Worm (Caenorhabditis elegans) whole organism, young adult: Measurements from ENCODE around the gene clec-78.

Source experiments
- C06A6.2 ChIP-seq: fragments of 200-800 bp; sonication (Bioruptor generic); conservative IDR thresholded peaks from 2 replicates; pipeline ENCODE4 v1.3.6; 2022; ENCODE audit warnings: missing genetic modification characterization, missing compliant biosample characterization
- C17E4.6 ChIP-seq: fragments of 200-800 bp; sonication (Bioruptor generic); IDR thresholded peaks from 2 replicates; pipeline ENCODE4 v1.3.6; 2022; ENCODE audit warnings: missing genetic modification reagents, missing genetic modification characterization, missing compliant biosample characterization
- D2030.7 ChIP-seq: fragments of 200-800 bp; sonication (Bioruptor generic); IDR thresholded peaks from 2 replicates; pipeline ENCODE4 v1.3.6; 2022; ENCODE audit warnings: missing genetic modification reagents, missing genetic modification characterization, missing compliant biosample characterization
- F33H1.4 ChIP-seq: fragments of 200-800 bp; sonication (Bioruptor generic); IDR thresholded peaks from 2 replicates; pipeline ENCODE4 v1.3.6; 2022; ENCODE audit warnings: missing genetic modification reagents, missing genetic modification characterization, missing compliant biosample characterization
- F49E8.2 ChIP-seq: sonication (generic microtip); optimal IDR thresholded peaks from 3 replicates; lab custom pipeline; 2017; ENCODE audit warnings: missing genetic modification characterization, mild to moderate bottlenecking, missing compliant biosample characterization, antibody characterized with exemption, moderate library complexity; ENCODE audit not compliant: insufficient read depth
- K12H6.12 ChIP-seq: fragments of 200-800 bp; sonication (Bioruptor generic); optimal IDR thresholded peaks from 2 replicates; lab custom pipeline; 2018; ENCODE audit warnings: mild to moderate bottlenecking, missing genetic modification characterization, missing compliant biosample characterization
- T07F8.4 ChIP-seq: sonication (generic microtip); optimal IDR thresholded peaks from 2 replicates; lab custom pipeline; 2016; ENCODE audit warnings: mild to moderate bottlenecking, missing genetic modification characterization, moderate library complexity, missing compliant biosample characterization
- T26A5.8 ChIP-seq: sonication (generic microtip); optimal IDR thresholded peaks from 2 replicates; lab custom pipeline; 2016; ENCODE audit warnings: missing genetic modification characterization, missing compliant biosample characterization
- Y79H2A.3 ChIP-seq: fragments of 200-800 bp; sonication (Bioruptor generic); conservative IDR thresholded peaks from 2 replicates; pipeline ENCODE4 v1.3.6; 2022; ENCODE audit warnings: missing genetic modification reagents, missing genetic modification characterization, missing compliant biosample characterization
- atf-7 ChIP-seq: sonication (generic microtip); optimal IDR thresholded peaks from 2 replicates; lab custom pipeline; 2017; ENCODE audit warnings: mild to moderate bottlenecking, missing genetic modification characterization, missing compliant biosample characterization
- attf-6 ChIP-seq: fragments of 200-800 bp; sonication (Bioruptor generic); IDR thresholded peaks from 2 replicates; pipeline ENCODE4 v1.3.6; 2022; ENCODE audit warnings: missing genetic modification reagents, missing genetic modification characterization, missing compliant biosample characterization
- ccch-3 ChIP-seq: fragments of 200-800 bp; sonication (Bioruptor generic); optimal IDR thresholded peaks from 2 replicates; lab custom pipeline; 2018; ENCODE audit warnings: mild to moderate bottlenecking, missing genetic modification characterization, missing compliant biosample characterization
- ceh-100 ChIP-seq: fragments of 200-800 bp; sonication (Bioruptor generic); IDR thresholded peaks from 2 replicates; pipeline ENCODE4 v1.3.6; 2022; ENCODE audit warnings: missing genetic modification reagents, missing genetic modification characterization, missing compliant biosample characterization
- ceh-58 ChIP-seq: fragments of 200-800 bp; sonication (Bioruptor generic); IDR thresholded peaks from 2 replicates; pipeline ENCODE4 v1.3.6; 2022; ENCODE audit warnings: missing genetic modification characterization, missing compliant biosample characterization
- die-1 ChIP-seq: sonication (generic microtip); optimal IDR thresholded peaks from 2 replicates; lab custom pipeline; 2016; ENCODE audit warnings: missing genotype, mild to moderate bottlenecking, missing genetic modification characterization, missing compliant biosample characterization
- dpff-1 ChIP-seq: sonication (generic microtip); optimal IDR thresholded peaks from 2 replicates; lab custom pipeline; 2017; ENCODE audit warnings: mild to moderate bottlenecking, missing genetic modification characterization, missing compliant biosample characterization
- egl-18 ChIP-seq: fragments of 200-800 bp; sonication (Bioruptor generic); IDR thresholded peaks from 2 replicates; pipeline ENCODE4 v1.3.6; 2022; ENCODE audit warnings: missing genetic modification reagents, missing genetic modification characterization, missing compliant biosample characterization
- ekl-4 ChIP-seq: fragments of 200-800 bp; sonication (Bioruptor generic); IDR thresholded peaks from 2 replicates; pipeline ENCODE4 v1.3.6; 2022; ENCODE audit warnings: missing genetic modification reagents, missing genetic modification characterization, missing compliant biosample characterization
- hlh-26 ChIP-seq: fragments of 200-800 bp; sonication (Bioruptor generic); conservative IDR thresholded peaks from 2 replicates; pipeline ENCODE4 v1.3.6; 2022; ENCODE audit warnings: missing genetic modification reagents, missing genetic modification characterization, missing compliant biosample characterization
- hrde-1 ChIP-seq: sonication (generic microtip); optimal IDR thresholded peaks from 2 replicates; lab custom pipeline; 2016; ENCODE audit warnings: missing genetic modification characterization, mild to moderate bottlenecking, missing compliant biosample characterization, moderate library complexity, missing genotype, missing genetic modification reagents, borderline replicate concordance
- hsf-1 ChIP-seq: fragments of 200-800 bp; sonication (Bioruptor generic); IDR thresholded peaks from 2 replicates; pipeline ENCODE4 v1.3.6; 2022; ENCODE audit warnings: missing genetic modification reagents, missing genetic modification characterization, missing compliant biosample characterization
- lin-40 ChIP-seq: sonication (generic microtip); optimal IDR thresholded peaks from 2 replicates; lab custom pipeline; 2016; ENCODE audit warnings: missing genetic modification characterization, mild to moderate bottlenecking, missing compliant biosample characterization, missing genotype, missing genetic modification reagents
- lin-54 ChIP-seq: fragments of 200-800 bp; sonication (Bioruptor generic); optimal IDR thresholded peaks from 2 replicates; lab custom pipeline; 2018; ENCODE audit warnings: mild to moderate bottlenecking, missing genetic modification characterization, missing compliant biosample characterization
- lsl-1 ChIP-seq: fragments of 200-800 bp; sonication (Bioruptor generic); optimal IDR thresholded peaks from 2 replicates; lab custom pipeline; 2018; ENCODE audit warnings: mild to moderate bottlenecking, missing genetic modification characterization, moderate library complexity, missing compliant biosample characterization
- madf-10 ChIP-seq: sonication (generic microtip); optimal IDR thresholded peaks from 2 replicates; lab custom pipeline; 2016; ENCODE audit warnings: mild to moderate bottlenecking, missing genetic modification characterization, missing compliant biosample characterization
- madf-6 ChIP-seq: fragments of 200-800 bp; sonication (Bioruptor generic); IDR thresholded peaks from 2 replicates; pipeline ENCODE4 v1.3.6; 2022; ENCODE audit warnings: missing genetic modification reagents, missing genetic modification characterization, missing compliant biosample characterization
- madf-8 ChIP-seq: fragments of 200-800 bp; sonication (Bioruptor generic); conservative IDR thresholded peaks from 2 replicates; pipeline ENCODE4 v1.3.6; 2022; ENCODE audit warnings: missing genetic modification reagents, missing genetic modification characterization, missing compliant biosample characterization
- nfyb-1 ChIP-seq: fragments of 200-800 bp; sonication (Bioruptor generic); IDR thresholded peaks from 2 replicates; pipeline ENCODE4 v1.3.6; 2022; ENCODE audit warnings: missing genetic modification reagents, missing genetic modification characterization, missing compliant biosample characterization
- nhr-27 ChIP-seq: fragments of 200-800 bp; sonication (Bioruptor generic); optimal IDR thresholded peaks from 2 replicates; lab custom pipeline; 2018; ENCODE audit warnings: mild to moderate bottlenecking, missing genetic modification characterization, moderate library complexity, missing compliant biosample characterization
- nhr-80 ChIP-seq: sonication (generic microtip); optimal IDR thresholded peaks from 2 replicates; lab custom pipeline; 2016; ENCODE audit warnings: missing genetic modification characterization, missing compliant biosample characterization
- nhr-90 ChIP-seq: sonication (generic microtip); optimal IDR thresholded peaks from 2 replicates; lab custom pipeline; 2016; ENCODE audit warnings: missing genotype, mild to moderate bottlenecking, missing genetic modification characterization, missing compliant biosample characterization
- pbrm-1 ChIP-seq: fragments of 200-800 bp; sonication (Bioruptor generic); IDR thresholded peaks from 2 replicates; pipeline ENCODE4 v1.3.6; 2022; ENCODE audit warnings: missing genetic modification reagents, missing genetic modification characterization, missing compliant biosample characterization
- rcor-1 ChIP-seq: fragments of 200-800 bp; sonication (Bioruptor generic); IDR thresholded peaks from 2 replicates; pipeline ENCODE4 v1.3.6; 2022; ENCODE audit warnings: missing genetic modification reagents, missing genetic modification characterization, missing compliant biosample characterization
- repo-1 ChIP-seq: sonication (generic microtip); optimal IDR thresholded peaks from 2 replicates; lab custom pipeline; 2017; ENCODE audit warnings: mild to moderate bottlenecking, missing genetic modification characterization, missing compliant biosample characterization
- rpc-1 ChIP-seq, 2 experiments: fragments of 150-350 bp in 1 of 2; sonication (generic microtip) in 1 of 2; optimal IDR thresholded peaks; 2 replicates each; lab custom pipeline; 2014 to 2018; ENCODE audit warnings: missing biosample characterization in 1 of 2, missing genetic modification characterization in 1 of 2, missing genetic modification reagents in 1 of 2, missing genotype in 1 of 2
- snpc-1.1 ChIP-seq: sonication (generic microtip); optimal IDR thresholded peaks from 2 replicates; lab custom pipeline; 2017; ENCODE audit warnings: missing genetic modification characterization, mild to moderate bottlenecking, missing compliant biosample characterization, antibody characterized with exemption, moderate library complexity, missing genotype, missing genetic modification reagents; ENCODE audit not compliant: insufficient read depth
- snpc-1.3 ChIP-seq: sonication (generic microtip); optimal IDR thresholded peaks from 2 replicates; lab custom pipeline; 2017; ENCODE audit warnings: missing genetic modification characterization, mild to moderate bottlenecking, missing compliant biosample characterization, antibody characterized with exemption, moderate library complexity, missing genotype, missing genetic modification reagents; ENCODE audit not compliant: insufficient read depth
- snpc-4 ChIP-seq, 5 experiments: fragments of 150-350 bp in 1 of 5; sonication (generic microtip) in 4 of 5; optimal IDR thresholded peaks; 2 replicates each; lab custom pipeline; 2014 to 2018; ENCODE audit warnings: missing genetic modification characterization in 5 of 5, missing biosample characterization in 3 of 5, antibody characterized with exemption in 2 of 5, mild to moderate bottlenecking in 2 of 5, missing compliant biosample characterization in 2 of 5, missing genotype in 2 of 5, moderate library complexity in 2 of 5, missing genetic modification reagents in 1 of 5
- somi-1 ChIP-seq: fragments of 200-800 bp; sonication (Bioruptor generic); optimal IDR thresholded peaks from 2 replicates; lab custom pipeline; 2018; ENCODE audit warnings: mild to moderate bottlenecking, missing genetic modification characterization, missing compliant biosample characterization
- tbp1 ChIP-seq: fragments of 200-800 bp; sonication (Bioruptor generic); optimal IDR thresholded peaks from 2 replicates; lab custom pipeline; 2018; ENCODE audit warnings: mild to moderate bottlenecking, missing genetic modification characterization, missing compliant biosample characterization
- ztf-18 ChIP-seq: sonication (generic microtip); optimal IDR thresholded peaks from 2 replicates; lab custom pipeline; 2016; ENCODE audit warnings: missing genotype, mild to moderate bottlenecking, missing genetic modification characterization, missing compliant biosample characterization
- ztf-25 ChIP-seq: fragments of 200-800 bp; sonication (Bioruptor generic); IDR thresholded peaks from 2 replicates; pipeline ENCODE4 v1.3.6; 2022; ENCODE audit warnings: missing genetic modification reagents, missing genetic modification characterization, missing compliant biosample characterization
- ztf-28 ChIP-seq: fragments of 200-800 bp; sonication (Bioruptor generic); IDR thresholded peaks from 2 replicates; pipeline ENCODE4 v1.3.6; 2022; ENCODE audit warnings: missing genetic modification reagents, missing genetic modification characterization, missing compliant biosample characterization
- ztf-3 ChIP-seq: fragments of 200-800 bp; sonication (Bioruptor generic); optimal IDR thresholded peaks from 2 replicates; lab custom pipeline; 2018; ENCODE audit warnings: mild to moderate bottlenecking, missing genetic modification characterization, missing compliant biosample characterization

The clec-78 gene

ce11 chrIV:4042274-4042673 is 53.4 kb downstream of the clec-78 start, which contains the start of gene cdc-73 (continued):
- TF ChIP-seq rpc-1 (optimal IDR thresholded peaks at IDR 0.05; lab: Kevin White, UChicago) (no peak), rpc-1 (tag; optimal IDR thresholded peaks at IDR 0.05; lab: Kevin White, UChicago) (no peak), ztf-25 (GFP tag; lab: Robert Waterston, UW) (no peak), hlh-26 (GFP tag; lab: Robert Waterston, UW) (no peak), ztf-28 (GFP tag; lab: Robert Waterston, UW) (peak; percentile 70; the same call in 1 of the 2 replicates), C06A6.2 (GFP tag; lab: Robert Waterston, UW) (no peak), hsf-1 (GFP tag; lab: Robert Waterston, UW) (no peak), lin-54 (GFP tag; lab: Kevin White, UChicago) (peak; percentile 91)

- TF ChIP-seq die-1 (tag; lab: Kevin White, UChicago) (peak; percentile 33), nhr-80 (tag; lab: Kevin White, UChicago) (no peak), ceh-58 (no peak), atf-7 (tag; lab: Kevin White, UChicago) (no peak), pbrm-1 (GFP tag; lab: Robert Waterston, UW) (peak; percentile 56), T26A5.8 (tag; lab: Kevin White, UChicago) (no peak), repo-1 (tag; lab: Kevin White, UChicago) (no peak), lin-40 (tag; lab: Kevin White, UChicago) (no peak), egl-18 (GFP tag; lab: Robert Waterston, UW) (no peak), madf-10 (tag; lab: Kevin White, UChicago) (no peak), C17E4.6 (GFP tag; lab: Robert Waterston, UW) (peak; percentile 68; the same call in 1 of the 2 replicates), ztf-25 (GFP tag; lab: Robert Waterston, UW) (peak; percentile 80; the same call in 1 of the 2 replicates), attf-6 (peak; percentile 74), ztf-18 (peak; percentile 74), somi-1 (no peak), nhr-27 (tag; lab: Kevin White, UChicago) (no peak), F33H1.4 (peak; percentile 21; the same call in 1 of the 2 replicates), madf-6 (peak; percentile 76), D2030.7 (GFP tag; lab: Robert Waterston, UW) (peak; percentile 38; the same call in 1 of the 2 replicates), snpc-4 (GFP tag; optimal IDR thresholded peaks at IDR 0.05; lab: Kevin White, UChicago) (no peak), snpc-4 (tag; optimal IDR thresholded peaks at IDR 0.05; lab: Kevin White, UChicago) (peak in 1 of 4 experiments; percentile 33), F49E8.2 (tag; lab: Kevin White, UChicago) (peak; percentile 43), lsl-1 (GFP tag; lab: Kevin White, UChicago) (peak; percentile 33), hrde-1 (tag; lab: Kevin White, UChicago) (peak; percentile 87), nfyb-1 (peak; percentile 46; the same call in 1 of the 2 replicates), T07F8.4 (tag; lab: Kevin White, UChicago) (no peak), snpc-1.1 (tag; lab: Kevin White, UChicago) (peak; percentile 22), dpff-1 (tag; lab: Kevin White, UChicago) (no peak), K12H6.12 (tag; lab: Kevin White, UChicago) (no peak), snpc-1.3 (tag; lab: Kevin White, UChicago) (no peak), rcor-1 (GFP tag; lab: Robert Waterston, UW) (no peak), ccch-3 (no peak), rpc-1 (optimal IDR thresholded peaks at IDR 0.05; lab: Kevin White, UChicago) (no peak), rpc-1 (tag; optimal IDR thresholded peaks at IDR 0.05; lab: Kevin White, UChicago) (no peak), ekl-4 (GFP tag; lab: Robert Waterston, UW) (peak; percentile 69), madf-8 (no peak), ceh-100 (0 out of 2 replicates have a peak, but pooled peaks have one; percentile 41), tbp1 (GFP tag; lab: Kevin White, UChicago) (peak; percentile 33), nhr-90 (peak; percentile 30), Y79H2A.3 (no peak; the same call in none of the 2 replicates), ztf-3 (GFP tag; lab: Kevin White, UChicago) (no peak)
Observed at ce11 chrIV:4047628-4048027, 58.7 kb downstream of the clec-78 start.
